Fruit fly (Drosophila melanogaster): ENCODE measurements around the gene CG32572.

Gene CG32572

DNA sequence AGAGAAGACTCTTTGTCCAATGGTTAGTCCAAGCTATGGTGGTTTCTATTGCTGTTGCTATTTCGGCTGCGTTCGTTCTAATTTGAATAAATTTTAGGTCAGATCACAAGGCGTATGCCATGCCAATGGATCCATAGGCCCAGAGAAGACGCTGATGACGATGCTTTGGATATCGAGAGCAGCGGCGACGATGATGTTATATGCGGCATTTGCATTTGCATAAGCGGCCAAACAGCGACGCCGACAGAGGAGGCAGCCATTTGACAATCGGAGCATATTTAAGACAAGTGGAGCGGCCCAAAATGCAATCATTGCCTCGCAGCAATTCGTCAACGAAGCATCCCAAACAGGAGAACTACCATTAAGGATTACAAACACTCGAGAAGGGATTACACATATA lies 13.7 kb downstream of the CG32572 start, which contains the start of gene TwdlY:
TwdlY (plus strand) TSS at position 301 of the 400 bp plus-strand sequence.
- TF ChIP-seq noc (tag; optimal IDR thresholded peaks at IDR 0.05) = no peak

DNA sequence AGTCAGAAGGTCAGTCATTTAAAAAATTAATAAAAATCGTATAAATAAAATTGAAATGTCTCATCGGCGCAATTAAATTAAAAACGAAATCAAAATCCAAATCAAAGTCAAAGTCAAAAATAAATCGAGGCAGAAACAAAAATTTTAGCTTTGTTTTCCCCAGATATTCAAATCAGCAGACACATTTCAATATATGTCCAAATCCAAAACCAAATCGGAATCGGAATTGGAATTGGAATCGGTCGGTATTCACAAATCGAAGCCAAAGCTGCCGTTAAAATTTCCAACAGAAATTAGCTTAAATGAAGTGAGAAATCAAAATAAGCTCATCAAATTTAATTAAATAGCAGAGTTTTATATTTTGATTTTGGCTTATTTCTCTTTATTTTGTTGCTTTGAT lies 15.2 kb downstream of the CG32572 start:
- TF ChIP-seq noc (tag; optimal IDR thresholded peaks at IDR 0.05) = no peak

DNA sequence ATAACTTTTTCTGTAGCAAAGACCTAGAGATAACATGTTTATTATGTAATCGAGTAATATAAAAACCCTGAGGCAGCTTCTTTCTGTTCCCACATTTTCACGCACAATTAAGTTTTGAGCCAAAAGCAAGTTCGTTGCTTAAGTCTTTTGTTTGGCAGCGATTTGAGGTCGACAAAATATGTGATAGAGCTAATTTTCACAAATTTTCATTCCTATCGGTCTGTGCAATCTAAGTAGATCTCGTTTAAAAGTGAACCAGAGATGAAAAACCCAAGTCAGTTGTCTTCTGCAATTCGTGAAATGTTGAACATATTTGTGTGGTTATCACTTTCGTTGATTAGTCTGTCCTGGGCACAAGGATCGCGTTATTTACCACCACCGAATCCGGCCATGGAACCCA lies 16.9 kb downstream of the CG32572 start, which contains the start of gene TwdlZ:
TwdlZ (plus strand) TSS at position 301 of the 400 bp plus-strand sequence.
- TF ChIP-seq noc (tag; optimal IDR thresholded peaks at IDR 0.05) = no peak

DNA sequence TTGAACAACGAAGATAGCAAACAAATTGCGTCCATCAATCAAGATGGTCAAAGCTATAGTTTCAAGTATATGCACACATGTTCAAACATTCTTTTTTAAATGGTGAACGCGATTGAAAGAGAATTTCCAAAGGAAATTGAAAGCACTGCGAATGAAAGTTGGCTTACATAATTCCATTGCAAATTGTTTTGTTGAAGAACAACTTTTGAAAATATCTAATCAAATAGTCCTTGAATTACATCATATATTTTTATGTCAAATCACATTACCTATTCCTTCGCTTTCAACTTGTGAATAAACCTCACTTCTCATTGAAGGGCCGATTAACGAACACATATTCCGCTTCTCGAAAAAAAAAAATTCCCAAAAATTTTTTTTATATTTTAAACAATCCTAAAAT lies 19.6 kb downstream of the CG32572 start, which contains the start of gene CG32568:
CG32568 (plus strand) TSS at position 301 of the 400 bp plus-strand sequence.
- TF ChIP-seq noc (tag; optimal IDR thresholded peaks at IDR 0.05) = no peak

DNA sequence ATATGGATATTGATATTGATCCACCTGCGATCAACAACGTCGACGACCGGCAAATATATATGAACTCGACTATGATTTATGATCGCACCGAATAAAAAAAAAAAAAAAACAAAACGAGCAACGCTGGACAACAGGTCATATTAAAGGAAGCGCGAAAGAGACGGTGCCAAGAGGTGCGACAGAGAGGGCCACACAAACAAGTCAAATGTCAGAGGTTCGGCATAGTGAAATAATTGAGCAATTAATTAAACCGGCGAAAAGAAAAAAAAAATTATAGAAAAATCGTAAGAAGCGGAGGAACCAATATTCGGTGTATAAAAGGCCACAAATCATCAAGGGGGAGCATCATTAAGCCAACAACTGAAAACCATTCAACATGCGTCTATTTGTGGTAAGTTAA lies 21.6 kb downstream of the CG32572 start, which contains the start of gene Twdlalpha:
Twdlalpha (plus strand) TSS at position 301 of the 400 bp plus-strand sequence.
- no peak for TF ChIP-seq noc (tag; optimal IDR thresholded peaks at IDR 0.05)

DNA sequence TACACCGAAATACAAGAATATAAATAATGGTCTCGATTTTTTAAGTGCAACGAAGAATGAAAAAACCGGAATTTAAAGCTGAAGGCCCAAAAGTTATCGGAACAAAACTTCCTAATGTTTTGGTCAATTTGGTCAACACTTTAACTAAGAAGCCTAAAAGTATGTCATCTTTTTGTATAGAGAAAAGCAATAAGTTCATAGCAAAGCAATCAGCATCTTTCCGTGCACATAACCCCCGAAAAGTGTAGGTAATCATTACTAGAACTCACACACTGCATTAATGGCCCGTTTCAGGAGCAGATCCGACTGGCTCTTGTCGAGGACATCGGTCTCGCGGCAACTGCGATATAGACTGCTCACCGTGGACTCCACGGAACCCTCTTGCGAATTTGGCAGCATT lies 23.4 kb downstream of the CG32572 start:
- TF ChIP-seq noc (tag; optimal IDR thresholded peaks at IDR 0.05) = no peak

DNA sequence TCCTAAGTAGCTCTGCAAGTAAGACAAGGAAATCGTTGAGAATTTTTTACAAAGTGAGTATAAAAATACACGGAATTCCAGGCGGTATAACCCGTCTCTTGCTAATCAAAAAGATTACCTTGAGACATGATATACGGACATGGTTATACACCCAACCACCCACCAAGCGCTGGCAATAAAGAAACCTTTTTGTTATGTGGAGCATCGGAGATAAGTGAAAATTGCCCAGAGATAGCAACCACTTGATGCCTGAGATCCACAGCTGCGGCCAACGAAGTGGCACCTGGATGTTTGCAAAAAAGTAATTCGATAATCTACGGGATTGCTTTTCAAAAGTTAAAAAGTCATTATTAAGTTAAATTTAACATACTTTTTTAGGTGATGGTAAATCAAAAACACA lies 25.0 kb downstream of the CG32572 start:
- TF ChIP-seq noc (tag; optimal IDR thresholded peaks at IDR 0.05) = no peak

DNA sequence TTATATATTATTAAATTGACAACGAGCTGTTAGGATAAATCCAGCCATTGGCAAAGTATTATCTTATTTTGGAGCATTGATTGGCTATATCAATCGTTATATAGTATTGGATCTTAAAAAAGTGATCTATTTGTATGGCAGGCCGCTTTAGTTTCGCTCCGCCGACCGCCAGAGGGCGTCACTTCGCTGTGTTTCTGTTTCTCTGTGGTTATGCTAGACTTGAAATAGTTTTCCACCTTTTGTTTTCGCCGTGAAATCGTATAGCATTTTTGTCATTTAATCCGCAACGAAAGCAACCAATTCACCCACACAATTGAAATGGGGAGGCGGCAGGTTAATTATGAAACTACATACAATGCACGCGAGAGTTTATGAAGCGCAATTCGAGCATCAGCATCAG lies 25.8 kb downstream of the CG32572 start:
- no peak for TF ChIP-seq noc (tag; optimal IDR thresholded peaks at IDR 0.05)

DNA sequence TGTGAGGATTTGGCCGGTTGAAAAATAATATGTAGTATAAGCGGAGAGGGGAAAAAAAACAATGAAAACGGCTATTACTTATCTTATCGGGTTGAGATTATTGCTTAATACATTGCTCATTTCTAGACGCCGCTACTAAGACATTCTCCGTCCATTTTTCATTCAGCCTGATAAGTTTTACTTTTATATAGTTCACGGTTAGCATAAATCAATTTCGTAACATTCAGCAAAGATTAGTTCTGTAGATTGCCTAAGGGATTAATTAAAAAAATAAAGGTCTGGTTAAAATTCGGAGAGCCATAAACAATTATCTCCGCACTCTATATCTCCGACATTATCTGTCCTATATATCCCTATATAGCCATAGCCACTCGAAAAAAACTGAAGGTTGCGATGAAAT lies 26.5 kb downstream of the CG32572 start:
- peak; percentile 85 for TF ChIP-seq noc (tag; optimal IDR thresholded peaks at IDR 0.05)

DNA sequence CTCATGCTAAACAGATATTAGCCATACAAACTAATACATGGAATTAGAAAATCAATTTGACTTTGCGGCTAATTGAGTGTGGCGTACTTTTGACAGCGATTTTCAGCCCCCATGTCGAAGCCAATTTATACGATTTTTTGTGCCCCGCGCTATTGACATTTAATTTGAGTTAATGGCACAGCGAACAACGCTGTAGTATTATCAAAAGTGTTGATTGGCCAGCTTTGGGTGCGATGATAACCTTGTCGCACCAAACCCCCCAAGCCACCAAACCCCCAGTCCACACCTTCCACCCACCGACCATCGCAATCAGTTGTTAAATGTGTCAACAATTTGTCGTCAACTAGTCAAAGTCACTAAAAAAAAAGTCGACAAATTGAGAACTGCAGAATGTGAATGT lies 28.3 kb downstream of the CG32572 start:
- TF ChIP-seq noc (tag; optimal IDR thresholded peaks at IDR 0.05) = peak; percentile 68

DNA sequence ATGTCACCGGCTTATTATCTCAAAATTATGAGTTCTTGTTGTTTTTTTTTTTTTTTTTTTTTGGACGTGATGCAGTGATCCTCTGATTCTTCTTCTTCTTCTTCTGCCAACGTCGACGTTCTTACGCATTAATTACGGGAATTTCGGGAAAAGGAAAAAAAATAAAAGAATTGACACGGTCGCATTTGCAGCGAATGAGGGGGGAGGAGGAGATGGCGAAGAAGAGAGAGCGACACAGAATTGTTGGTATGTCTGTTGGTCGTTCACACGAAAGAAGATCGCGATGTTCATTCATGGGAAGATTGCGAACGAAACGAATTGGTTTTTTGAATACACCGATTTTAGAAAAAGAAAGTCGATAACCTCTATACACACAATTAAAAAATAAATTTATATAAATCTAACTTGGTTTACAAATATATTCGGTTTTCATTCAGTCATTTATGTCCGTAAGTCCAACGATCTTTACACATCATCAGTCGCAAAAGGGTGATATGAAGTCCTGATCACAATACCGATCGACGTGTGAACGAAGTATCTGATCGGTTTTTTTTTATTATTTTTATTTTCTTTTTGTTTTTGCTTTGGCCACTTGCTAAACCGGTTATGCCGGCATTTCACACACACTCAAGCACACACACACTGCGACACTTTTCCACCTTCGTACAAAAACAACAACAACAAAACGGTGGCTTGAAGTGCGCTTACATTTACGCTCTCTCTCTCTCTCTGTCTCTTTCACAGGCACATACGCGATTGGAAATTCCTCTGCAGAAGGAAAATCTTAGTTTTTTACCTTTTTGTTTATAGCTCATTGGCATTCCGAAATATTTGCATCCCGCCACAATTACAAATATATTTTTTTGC lies 30.0 kb downstream of the CG32572 start:
- peak; percentile 82 for TF ChIP-seq noc (tag; optimal IDR thresholded peaks at IDR 0.05)

DNA sequence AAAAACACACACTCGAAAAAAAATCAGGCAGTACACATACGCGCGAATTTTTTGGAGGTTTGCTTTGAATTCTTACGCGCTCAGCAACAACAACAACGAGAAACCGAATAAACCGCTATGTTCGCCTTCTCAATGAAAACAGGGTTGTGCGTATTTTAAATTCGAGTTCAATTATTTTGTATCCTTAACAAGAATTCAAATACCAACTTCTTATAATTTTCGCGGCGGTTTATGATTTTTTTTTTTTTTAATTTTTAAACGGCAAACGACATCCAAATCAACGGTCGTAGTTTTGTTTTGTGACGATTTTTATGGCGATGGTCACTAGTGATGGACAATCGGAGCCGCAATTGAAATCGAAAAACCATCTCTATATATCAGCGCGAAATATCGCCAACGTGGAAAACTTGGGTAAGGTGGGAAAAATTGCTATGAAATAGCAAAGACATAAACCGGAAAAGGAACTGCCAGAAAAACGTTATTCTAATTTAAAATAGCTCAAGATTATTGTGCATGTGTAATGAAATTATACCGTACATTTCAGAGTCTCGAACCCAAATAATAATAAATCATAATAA lies 30.7 kb downstream of the CG32572 start, which contains the start of gene goe:
goe (minus strand) TSS at position 332 of the 578 bp plus-strand sequence.
- peak; percentile 56 for TF ChIP-seq noc (tag; optimal IDR thresholded peaks at IDR 0.05)

DNA sequence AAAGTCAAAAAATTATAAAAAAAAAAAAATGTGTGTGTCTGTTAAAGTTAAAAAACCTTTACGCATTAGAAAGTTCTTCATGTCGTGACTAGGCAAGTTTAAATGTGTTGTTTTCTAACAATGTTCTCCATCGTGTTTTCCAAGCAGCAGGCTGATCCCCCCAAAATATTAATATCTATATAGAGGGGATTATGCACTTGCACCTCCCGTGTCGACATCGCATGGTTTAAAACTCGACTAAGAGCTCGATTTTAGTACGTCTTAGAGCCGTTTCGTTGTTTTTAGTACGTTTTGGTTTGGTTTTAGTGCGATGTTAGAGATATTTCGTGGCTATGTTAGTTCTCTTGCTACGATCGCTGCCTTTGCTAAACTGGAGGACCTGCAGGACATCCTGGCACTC lies 32.1 kb downstream of the CG32572 start:
- no peak for TF ChIP-seq noc (tag; optimal IDR thresholded peaks at IDR 0.05)

DNA sequence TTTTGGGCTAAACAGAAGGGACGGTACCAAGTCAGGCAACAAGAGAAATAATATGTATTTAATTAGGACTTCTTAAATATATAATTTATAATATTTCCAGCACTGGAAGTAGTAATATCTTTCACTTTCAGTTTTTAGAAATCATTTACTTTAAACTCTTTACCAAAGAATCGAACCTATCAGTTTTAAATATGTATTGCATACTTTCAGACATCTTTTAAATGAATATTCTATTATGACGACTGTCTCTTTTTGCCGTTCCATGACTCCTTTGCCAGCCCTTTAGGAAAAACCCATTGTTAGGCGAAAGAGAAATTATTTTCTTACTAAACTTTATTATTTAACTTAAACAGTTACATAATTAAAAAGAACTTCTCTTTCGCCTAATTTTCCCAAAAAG lies 36.7 kb downstream of the CG32572 start:
- no peak for TF ChIP-seq noc (tag; optimal IDR thresholded peaks at IDR 0.05)

DNA sequence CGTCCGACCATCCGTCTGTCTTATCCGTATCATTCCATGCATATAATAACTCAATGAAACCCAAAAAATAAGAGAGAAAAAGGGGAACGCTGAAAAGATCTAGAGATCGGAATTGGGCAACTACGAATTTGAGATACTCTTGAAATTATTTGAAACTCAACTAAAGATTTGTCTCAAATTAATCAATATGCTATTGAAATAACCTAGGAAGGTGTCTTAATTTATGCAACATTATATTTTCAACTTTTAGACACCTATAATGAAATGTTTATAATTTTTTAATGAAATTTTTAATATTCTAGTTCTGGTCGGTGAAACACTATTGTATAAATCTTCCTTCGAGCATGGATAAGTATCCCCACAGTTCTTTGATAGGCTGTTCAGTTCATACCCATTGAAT lies 39.6 kb downstream of the CG32572 start:
- no peak for TF ChIP-seq noc (tag; optimal IDR thresholded peaks at IDR 0.05)

DNA sequence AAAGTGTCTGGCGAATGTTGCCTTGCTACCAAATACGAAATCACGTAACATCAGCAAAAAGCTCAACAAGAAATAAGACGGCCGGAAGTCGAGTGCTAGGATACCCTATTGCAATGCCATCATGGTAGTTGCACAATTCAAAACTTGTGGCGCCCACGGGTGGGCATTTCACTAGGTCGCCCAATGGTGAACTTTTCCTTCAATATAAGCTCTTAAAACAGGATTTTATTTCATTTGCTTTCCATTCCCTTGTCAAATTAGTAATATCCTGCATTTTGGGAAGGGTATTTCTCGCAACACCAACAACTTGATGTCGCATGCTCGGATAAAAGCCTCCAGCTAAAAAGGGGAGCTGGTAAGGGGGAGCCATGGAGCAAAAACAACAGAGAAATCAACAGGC lies 40.5 kb downstream of the CG32572 start:
- no peak for TF ChIP-seq noc (tag; optimal IDR thresholded peaks at IDR 0.05)

DNA sequence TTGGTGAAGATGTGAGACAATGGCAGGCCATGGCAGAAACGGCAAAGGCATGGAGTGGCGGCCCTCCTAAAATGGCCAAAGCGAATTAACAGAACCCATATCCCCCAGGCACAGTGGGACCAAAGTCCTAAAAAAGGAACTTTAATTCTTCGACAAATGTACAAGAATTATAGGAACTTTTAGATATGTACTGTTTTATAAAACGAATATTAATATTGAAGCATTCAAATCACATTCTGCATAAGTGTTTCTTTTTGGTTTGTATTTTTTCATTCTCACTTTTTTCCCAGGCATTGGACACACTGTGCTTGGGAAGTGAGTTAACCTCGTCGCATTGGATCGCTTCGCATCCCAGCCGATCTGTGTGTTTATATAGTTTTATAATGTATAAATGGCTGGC lies 44.0 kb downstream of the CG32572 start:
- no peak for TF ChIP-seq noc (tag; optimal IDR thresholded peaks at IDR 0.05)

Data from whole organism, larva.